Worm (Caenorhabditis elegans) whole organism, L3 larva: ENCODE measurements around the gene C33A12.3.

Source experiments
- R02D3.7 ChIP-seq: fragments of 150-350 bp; optimal IDR thresholded peaks from 2 replicates; lab custom pipeline; 2014; ENCODE audit warnings: missing biosample characterization, missing genetic modification characterization
- ZK546.5 ChIP-seq: sonication (generic microtip); optimal IDR thresholded peaks from 2 replicates; lab custom pipeline; 2017; ENCODE audit warnings: missing biosample characterization, missing genetic modification characterization
- aly-2 ChIP-seq: fragments of 150-350 bp; optimal IDR thresholded peaks from 2 replicates; lab custom pipeline; 2014; ENCODE audit warnings: missing biosample characterization, missing genetic modification characterization
- ama-1 ChIP-seq: fragments of 150-350 bp; optimal IDR thresholded peaks from 2 replicates; lab custom pipeline; 2018
- ceh-28 ChIP-seq: fragments of 150-350 bp; optimal IDR thresholded peaks from 2 replicates; lab custom pipeline; 2014; ENCODE audit warnings: missing biosample characterization, missing genetic modification reagents, missing genetic modification characterization
- ceh-82 ChIP-seq: fragments of 150-350 bp; optimal IDR thresholded peaks from 2 replicates; lab custom pipeline; 2014; ENCODE audit warnings: missing biosample characterization, missing genetic modification characterization
- ceh-9 ChIP-seq: sonication (generic microtip); optimal IDR thresholded peaks from 2 replicates; lab custom pipeline; 2018; ENCODE audit warnings: missing biosample characterization, missing genetic modification characterization
- daf-12 ChIP-seq: fragments of 150-350 bp; optimal IDR thresholded peaks from 2 replicates; lab custom pipeline; 2014; ENCODE audit warnings: missing biosample characterization, missing genetic modification reagents, missing genetic modification characterization
- egl-5 ChIP-seq: fragments of 150-350 bp; optimal IDR thresholded peaks from 2 replicates; lab custom pipeline; 2017; ENCODE audit warnings: missing biosample characterization, missing genetic modification reagents, missing genetic modification characterization, inconsistent platforms
- elt-1 ChIP-seq: fragments of 150-350 bp; optimal IDR thresholded peaks from 2 replicates; lab custom pipeline; 2014; ENCODE audit warnings: missing biosample characterization, missing genetic modification characterization
- elt-2 ChIP-seq: sonication (generic microtip); optimal IDR thresholded peaks from 2 replicates; lab custom pipeline; 2016; ENCODE audit warnings: missing genetic modification reagents, mild to moderate bottlenecking, missing genetic modification characterization, missing compliant biosample characterization
- elt-3 ChIP-seq, 3 experiments: fragments of 150-350 bp in 1 of 3; sonication (generic microtip) in 2 of 3; optimal IDR thresholded peaks; 2 replicates in 2 of 3; 4 replicates in 1 of 3; lab custom pipeline; 2014 to 2017; ENCODE audit warnings: missing biosample characterization in 3 of 3, missing genetic modification characterization in 3 of 3
- eor-1 ChIP-seq, 2 experiments: fragments of 150-350 bp; optimal IDR thresholded peaks; 2 replicates each; lab custom pipeline; 2014 to 2018; ENCODE audit warnings: missing biosample characterization in 2 of 2, missing genetic modification characterization in 2 of 2
- fkh-10 ChIP-seq: sonication (generic microtip); optimal IDR thresholded peaks from 2 replicates; lab custom pipeline; 2017; ENCODE audit warnings: missing biosample characterization, missing genetic modification reagents, missing genetic modification characterization
- hmg-11 ChIP-seq: sonication (generic microtip); optimal IDR thresholded peaks from 2 replicates; lab custom pipeline; 2016; ENCODE audit warnings: missing genetic modification characterization, missing compliant biosample characterization
- jun-1 ChIP-seq: fragments of 150-350 bp; optimal IDR thresholded peaks from 2 replicates; lab custom pipeline; 2014; ENCODE audit warnings: missing biosample characterization, missing genetic modification reagents, missing genetic modification characterization
- lin-39 ChIP-seq: fragments of 150-350 bp; optimal IDR thresholded peaks from 2 replicates; lab custom pipeline; 2018; ENCODE audit warnings: missing biosample characterization, missing genetic modification reagents, missing genetic modification characterization
- lsy-12 ChIP-seq: sonication (generic microtip); optimal IDR thresholded peaks from 2 replicates; lab custom pipeline; 2016; ENCODE audit warnings: mild to moderate bottlenecking, missing genetic modification characterization, missing compliant biosample characterization
- mdl-1 ChIP-seq: fragments of 150-350 bp; optimal IDR thresholded peaks from 2 replicates; lab custom pipeline; 2014; ENCODE audit warnings: missing biosample characterization, missing genetic modification characterization
- nfya-1 ChIP-seq: sonication (generic microtip); optimal IDR thresholded peaks from 2 replicates; lab custom pipeline; 2017; ENCODE audit warnings: missing genetic modification characterization, mild to moderate bottlenecking, missing compliant biosample characterization, antibody characterized with exemption, moderate library complexity; ENCODE audit not compliant: insufficient read depth
- nhr-11 ChIP-seq: fragments of 150-350 bp; optimal IDR thresholded peaks from 2 replicates; lab custom pipeline; 2014; ENCODE audit warnings: missing biosample characterization, missing genetic modification characterization
- nhr-23 ChIP-seq: fragments of 150-350 bp; optimal IDR thresholded peaks from 2 replicates; lab custom pipeline; 2014; ENCODE audit warnings: missing biosample characterization, missing genetic modification reagents, missing genetic modification characterization
- nhr-25 ChIP-seq: sonication (generic microtip); optimal IDR thresholded peaks from 2 replicates; lab custom pipeline; 2017; ENCODE audit warnings: missing biosample characterization, missing genetic modification characterization
- nhr-28 ChIP-seq: fragments of 150-350 bp; optimal IDR thresholded peaks from 2 replicates; lab custom pipeline; 2014; ENCODE audit warnings: missing biosample characterization, missing genetic modification characterization
- nhr-43 ChIP-seq: sonication (generic microtip); optimal IDR thresholded peaks from 2 replicates; lab custom pipeline; 2016; ENCODE audit warnings: mild to moderate bottlenecking, missing genetic modification characterization, missing compliant biosample characterization; ENCODE audit not compliant: poor library complexity, severe bottlenecking
- nhr-76 ChIP-seq: fragments of 150-350 bp; sonication (generic microtip); optimal IDR thresholded peaks from 5 replicates; lab custom pipeline; 2014; ENCODE audit warnings: missing biosample characterization, missing genetic modification characterization
- pha-4 ChIP-seq: fragments of 150-350 bp; optimal IDR thresholded peaks from 2 replicates; lab custom pipeline; 2014; ENCODE audit warnings: missing biosample characterization, missing genetic modification reagents, missing genetic modification characterization
- pqm-1 ChIP-seq: fragments of 150-350 bp; optimal IDR thresholded peaks from 2 replicates; lab custom pipeline; 2017; ENCODE audit warnings: missing biosample characterization, missing genetic modification characterization, inconsistent platforms
- skn-1 ChIP-seq: fragments of 150-350 bp; optimal IDR thresholded peaks from 2 replicates; lab custom pipeline; 2014; ENCODE audit warnings: missing biosample characterization, missing genetic modification characterization
- tbx-2 ChIP-seq: sonication (generic microtip); optimal IDR thresholded peaks from 2 replicates; lab custom pipeline; 2016; ENCODE audit warnings: mild to moderate bottlenecking, missing genetic modification characterization, missing compliant biosample characterization
- unc-39 ChIP-seq: sonication (generic microtip); optimal IDR thresholded peaks from 4 replicates; lab custom pipeline; 2017; ENCODE audit warnings: missing biosample characterization, missing genetic modification characterization
- ztf-11 ChIP-seq: fragments of 150-350 bp; optimal IDR thresholded peaks from 2 replicates; lab custom pipeline; 2014; ENCODE audit warnings: missing biosample characterization, missing genetic modification characterization
- ztf-4 ChIP-seq: fragments of 150-350 bp; optimal IDR thresholded peaks from 2 replicates; lab custom pipeline; 2014; ENCODE audit warnings: missing biosample characterization, missing genetic modification characterization

The C33A12.3 gene

ce11 chrIV:9488315-9488714 lies 24.5 kb downstream of the C33A12.3 start, which contains the start of gene sru-1:
TSS of gene sru-1 (plus strand) at chrIV:9488615.
- no peak for TF ChIP-seq elt-1 (tag; lab: Kevin White, UChicago)
- no peak for TF ChIP-seq daf-12
- no peak for TF ChIP-seq lin-39
- TF ChIP-seq ceh-28 (tag; lab: Kevin White, UChicago), result no peak
- no peak for TF ChIP-seq jun-1 (tag; lab: Kevin White, UChicago)
- TF ChIP-seq elt-3 (tag; optimal IDR thresholded peaks at IDR 0.05; lab: Kevin White, UChicago), result no peak
- TF ChIP-seq nhr-28 (tag; lab: Kevin White, UChicago), result no peak

- TF ChIP-seq egl-5 (tag; lab: Kevin White, UChicago) (no peak), fkh-10 (GFP tag; lab: Kevin White, UChicago) (no peak), daf-12 (no peak), nhr-23 (no peak), aly-2 (no peak), nfya-1 (no peak), ZK546.5 (tag; lab: Kevin White, UChicago) (no peak), nhr-28 (tag; lab: Kevin White, UChicago) (no peak)
Measured at ce11 chrIV:9486779-9487178, 26.0 kb downstream of the C33A12.3 start.

ce11 chrIV:9485972-9486371 lies 26.8 kb downstream of the C33A12.3 start, which contains the start of gene sru-2:
TSS of gene sru-2 (plus strand) at chrIV:9486272.
- TF ChIP-seq mdl-1 (tag; lab: Kevin White, UChicago) (no peak), ztf-11 (tag; lab: Kevin White, UChicago) (no peak), elt-3 (tag; optimal IDR thresholded peaks at IDR 0.05; lab: Kevin White, UChicago) (no peak), nhr-43 (tag; lab: Kevin White, UChicago) (no peak), tbx-2 (tag; lab: Kevin White, UChicago) (no peak), pqm-1 (no peak)
- TF ChIP-seq, all 47 proteins: peak for 0

ce11 chrIV:9485040-9485439 lies 27.8 kb downstream of the C33A12.3 start, which contains the start of gene gadr-2:
TSS of gene gadr-2 (minus strand) at chrIV:9485140.
- TF ChIP-seq nhr-43 (tag; lab: Kevin White, UChicago), result no peak
- no peak for TF ChIP-seq nhr-11 (tag; lab: Kevin White, UChicago)
- no peak for TF ChIP-seq ztf-4 (tag; lab: Kevin White, UChicago)
- no peak for TF ChIP-seq egl-5 (tag; lab: Kevin White, UChicago)
- no peak for TF ChIP-seq nhr-76

- no peak for TF ChIP-seq unc-39 (tag; lab: Kevin White, UChicago)
- no peak for TF ChIP-seq ZK546.5 (tag; lab: Kevin White, UChicago)
- no peak for TF ChIP-seq eor-1 (tag; optimal IDR thresholded peaks at IDR 0.05; lab: Kevin White, UChicago)
Measured at ce11 chrIV:9480936-9481335, 31.9 kb downstream of the C33A12.3 start, which contains the start of gene cng-3. TSS of gene cng-3 (minus strand) at chrIV:9481037.

ce11 chrIV:9477135-9477928 lies 35.5 kb downstream of the C33A12.3 start, which contains the start of gene wrt-3:
TSS of gene wrt-3 (minus strand) at chrIV:9477456.
- TF ChIP-seq daf-12, result no peak
- no peak for TF ChIP-seq nhr-11 (tag; lab: Kevin White, UChicago)
- no peak for TF ChIP-seq ama-1
- peak; percentile 59 for TF ChIP-seq lsy-12 (tag; lab: Kevin White, UChicago)
- TF ChIP-seq pqm-1, result peak; percentile 46
- TF ChIP-seq ceh-28 (tag; lab: Kevin White, UChicago), result no peak
- peak; percentile 46 for TF ChIP-seq elt-2 (tag; lab: Kevin White, UChicago)
- TF ChIP-seq ztf-4 (tag; lab: Kevin White, UChicago), result no peak
- TF ChIP-seq lin-39, result peak; percentile 65
- TF ChIP-seq eor-1 (tag; optimal IDR thresholded peaks at IDR 0.05; lab: Kevin White, UChicago), result no peak
- TF ChIP-seq elt-3 (tag; optimal IDR thresholded peaks at IDR 0.05; lab: Kevin White, UChicago), result peak in 1 of 3 experiments; percentile 68
- TF ChIP-seq pha-4, result no peak
- TF ChIP-seq ceh-82 (tag; lab: Kevin White, UChicago), result no peak
- peak; percentile 4 for TF ChIP-seq R02D3.7
- TF ChIP-seq nhr-43 (tag; lab: Kevin White, UChicago), result peak; percentile 89
- TF ChIP-seq nhr-25 (tag; lab: Kevin White, UChicago), result peak; percentile 33
- no peak for TF ChIP-seq ceh-9 (tag; lab: Kevin White, UChicago)
- no peak for TF ChIP-seq skn-1 (tag; lab: Kevin White, UChicago)
- TF ChIP-seq hmg-11, result no peak
- peak; percentile 12 for TF ChIP-seq jun-1 (tag; lab: Kevin White, UChicago)
